Worm (Caenorhabditis elegans): Measurements from ENCODE around the gene str-115.

Gene str-115

DNA sequence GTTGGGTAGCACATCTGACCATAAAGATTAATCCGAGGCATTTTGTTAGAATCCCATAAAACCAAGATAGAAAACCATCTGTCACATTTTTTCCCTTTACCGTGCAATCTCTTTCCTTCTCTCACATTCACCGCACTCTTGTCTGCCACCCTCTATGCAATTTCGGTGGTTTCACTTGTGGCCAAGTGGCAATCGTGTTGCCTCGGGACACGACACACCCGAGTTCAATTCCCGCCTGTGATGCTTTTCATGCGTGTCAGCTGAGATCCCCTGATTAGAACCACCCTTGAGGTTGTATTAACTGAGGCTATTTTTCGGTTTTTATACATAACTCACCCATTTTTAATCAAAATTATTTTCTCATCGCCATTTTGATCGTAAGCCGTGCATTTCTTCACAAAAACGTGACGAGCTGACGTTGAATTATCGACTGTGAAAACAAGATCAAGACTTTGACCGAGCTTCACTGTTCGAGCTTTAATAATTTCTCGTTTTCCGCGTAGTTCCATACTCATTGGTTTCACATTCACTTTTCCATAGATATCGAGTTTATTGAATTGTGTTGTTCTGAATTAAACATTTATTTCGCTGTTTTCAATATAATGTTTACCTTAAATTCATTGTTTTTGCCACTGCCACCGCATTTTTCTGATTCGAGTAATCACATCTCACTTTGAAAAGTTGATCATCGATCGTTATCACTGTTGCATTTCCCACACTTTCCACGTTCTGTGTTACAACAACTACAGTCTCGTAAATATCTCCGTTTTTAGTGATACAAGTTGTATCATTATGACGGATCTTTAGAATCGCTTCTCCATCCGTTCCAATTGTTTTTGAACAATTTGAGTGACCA, 45.4 kb downstream of the str-115 start (continued):
- TF ChIP-seq hlh-15 (tag; optimal IDR thresholded peaks at IDR 0.05) (peak; percentile 98), ama-1 (optimal IDR thresholded peaks at IDR 0.05) (no peak), tbx-2 (tag; optimal IDR thresholded peaks at IDR 0.05) (peak; percentile 99), ahr-1 (tag; optimal IDR thresholded peaks at IDR 0.05) (peak; percentile 96), ceh-18 (tag; optimal IDR thresholded peaks at IDR 0.05) (peak; percentile 96), pax-1 (tag; optimal IDR thresholded peaks at IDR 0.05) (peak; percentile 76), unc-55 (GFP tag; optimal IDR thresholded peaks at IDR 0.05) (peak; percentile 65), ceh-31 (tag; optimal IDR thresholded peaks at IDR 0.05) (peak; percentile 96), T23F11.4 (GFP tag; optimal IDR thresholded peaks at IDR 0.05) (peak; percentile 100), rnt-1 (tag; optimal IDR thresholded peaks at IDR 0.05) (peak; percentile 98), sox-2 (GFP tag; IDR thresholded peaks at IDR 0.05) (peak; percentile 98), fkh-6 (tag; optimal IDR thresholded peaks at IDR 0.05) (peak; percentile 96), pha-2 (tag; optimal IDR thresholded peaks at IDR 0.05) (peak; percentile 96), ets-4 (tag; optimal IDR thresholded peaks at IDR 0.05) (peak; percentile 94), ceh-24 (tag; optimal IDR thresholded peaks at IDR 0.05) (peak; percentile 97), odd-2 (tag; optimal IDR thresholded peaks at IDR 0.05) (peak; percentile 91), pag-3 (tag; optimal IDR thresholded peaks at IDR 0.05; ENCODE audit: borderline replicate concordance) (peak; percentile 92), pqm-1 (tag; optimal IDR thresholded peaks at IDR 0.05) (peak; percentile 98), ceh-22 (tag; optimal IDR thresholded peaks at IDR 0.05) (peak; percentile 97), unc-86 (tag; optimal IDR thresholded peaks at IDR 0.05) (peak; percentile 98), fkh-10 (GFP tag; optimal IDR thresholded peaks at IDR 0.05) (peak; percentile 85), lim-6 (tag; optimal IDR thresholded peaks at IDR 0.05) (peak; percentile 99), hlh-8 (tag; optimal IDR thresholded peaks at IDR 0.05) (peak; percentile 97), sox-4 (tag; optimal IDR thresholded peaks at IDR 0.05) (peak; percentile 99), elt-2 (tag; optimal IDR thresholded peaks at IDR 0.05) (peak; percentile 100), ceh-6 (GFP tag; optimal IDR thresholded peaks at IDR 0.05) (peak; percentile 100), dmd-4 (tag; optimal IDR thresholded peaks at IDR 0.05; ENCODE audit: borderline replicate concordance) (peak; percentile 98), pros-1 (tag; optimal IDR thresholded peaks at IDR 0.05) (peak; percentile 90), che-1 (tag; optimal IDR thresholded peaks at IDR 0.05) (peak; percentile 98), pat-9 (tag; optimal IDR thresholded peaks at IDR 0.05) (peak; percentile 100), C38D4.7 (GFP tag; optimal IDR thresholded peaks at IDR 0.05) (peak; percentile 97), unc-3 (GFP tag; conservative IDR thresholded peaks at IDR 0.05) (peak; percentile 99), unc-3 (tag; optimal IDR thresholded peaks at IDR 0.05) (peak; percentile 95), ceh-45 (GFP tag; IDR thresholded peaks at IDR 0.05) (peak; percentile 99)

DNA sequence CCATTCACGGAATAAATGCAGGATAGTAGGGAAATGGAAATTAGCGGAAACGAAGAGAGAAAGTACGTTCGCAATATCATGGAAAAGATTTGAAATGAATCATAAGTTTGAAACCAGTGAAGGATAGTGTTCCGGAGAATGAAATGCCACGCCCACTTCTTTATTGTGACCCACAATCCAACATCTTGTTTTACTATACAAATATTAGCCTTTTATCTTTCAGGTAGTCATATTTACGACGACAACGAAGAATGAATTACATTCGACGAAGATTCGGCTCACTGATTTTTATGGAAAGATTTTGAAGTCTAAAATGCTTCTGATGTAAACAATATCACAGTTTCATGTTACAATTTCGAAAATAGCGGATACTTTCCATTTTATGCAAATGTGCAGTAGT, 47.9 kb downstream of the str-115 start, which contains the start of gene cutl-18:
Gene cutl-18 (minus strand): TSS at position 101 of the 400 bp plus-strand sequence.
- TF ChIP-seq npax-4 (tag; optimal IDR thresholded peaks at IDR 0.05), result no peak
- no peak for TF ChIP-seq hlh-15 (tag; optimal IDR thresholded peaks at IDR 0.05)
- TF ChIP-seq eyg-1 (tag; optimal IDR thresholded peaks at IDR 0.05), result no peak
- TF ChIP-seq unc-86 (tag; optimal IDR thresholded peaks at IDR 0.05), result no peak
